Worm (Caenorhabditis elegans) whole organism, L3 larva: Measurements from ENCODE around the gene C17B7.9.

ENCODE experiments used
- R02D3.7 ChIP-seq: fragments of 150-350 bp; optimal IDR thresholded peaks from 2 replicates; lab custom pipeline; 2014; ENCODE audit warnings: missing biosample characterization, missing genetic modification characterization
- aly-2 ChIP-seq: fragments of 150-350 bp; optimal IDR thresholded peaks from 2 replicates; lab custom pipeline; 2014; ENCODE audit warnings: missing biosample characterization, missing genetic modification characterization
- ama-1 ChIP-seq: fragments of 150-350 bp; optimal IDR thresholded peaks from 2 replicates; lab custom pipeline; 2018
- ceh-9 ChIP-seq: sonication (generic microtip); optimal IDR thresholded peaks from 2 replicates; lab custom pipeline; 2018; ENCODE audit warnings: missing biosample characterization, missing genetic modification characterization
- egl-27 ChIP-seq: sonication (generic microtip); optimal IDR thresholded peaks from 4 replicates; lab custom pipeline; 2017; ENCODE audit warnings: missing biosample characterization, missing genetic modification reagents, missing genetic modification characterization
- elt-3 ChIP-seq, 3 experiments: fragments of 150-350 bp in 1 of 3; sonication (generic microtip) in 2 of 3; optimal IDR thresholded peaks; 2 replicates in 2 of 3; 4 replicates in 1 of 3; lab custom pipeline; 2014 to 2017; ENCODE audit warnings: missing biosample characterization in 3 of 3, missing genetic modification characterization in 3 of 3
- fkh-10 ChIP-seq: sonication (generic microtip); optimal IDR thresholded peaks from 2 replicates; lab custom pipeline; 2017; ENCODE audit warnings: missing biosample characterization, missing genetic modification reagents, missing genetic modification characterization
- nhr-25 ChIP-seq: sonication (generic microtip); optimal IDR thresholded peaks from 2 replicates; lab custom pipeline; 2017; ENCODE audit warnings: missing biosample characterization, missing genetic modification characterization
- nhr-76 ChIP-seq: fragments of 150-350 bp; sonication (generic microtip); optimal IDR thresholded peaks from 5 replicates; lab custom pipeline; 2014; ENCODE audit warnings: missing biosample characterization, missing genetic modification characterization
- snpc-4 ChIP-seq: fragments of 150-350 bp; optimal IDR thresholded peaks from 2 replicates; lab custom pipeline; 2014; ENCODE audit warnings: missing biosample characterization, missing genetic modification characterization
- tbx-2 ChIP-seq: sonication (generic microtip); optimal IDR thresholded peaks from 2 replicates; lab custom pipeline; 2016; ENCODE audit warnings: mild to moderate bottlenecking, missing genetic modification characterization, missing compliant biosample characterization
- zag-1 ChIP-seq: fragments of 150-350 bp; optimal IDR thresholded peaks from 2 replicates; lab custom pipeline; 2014; ENCODE audit warnings: missing biosample characterization, missing genetic modification characterization

DNA sequence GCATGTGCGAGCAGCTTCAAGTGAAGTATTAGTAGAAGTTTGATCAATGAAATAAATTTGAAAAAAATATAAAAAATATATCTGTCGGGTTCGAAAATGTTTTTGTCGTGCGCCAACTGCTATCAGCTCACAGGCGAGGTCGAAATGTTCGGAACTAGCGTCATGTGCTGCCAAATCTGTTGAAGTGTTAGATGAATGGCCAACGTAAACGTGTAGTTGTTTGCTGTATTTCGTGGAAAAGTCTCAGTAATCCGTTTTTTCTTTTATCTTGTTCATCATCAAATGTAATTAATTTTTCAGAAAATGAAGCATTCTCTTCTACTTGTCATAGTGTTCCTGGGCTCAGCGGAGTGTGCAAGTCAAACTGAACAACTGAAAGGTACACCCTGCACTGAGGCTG is 18.0 kb upstream of the C17B7.9 start, which contains the start of gene C17B7.15:
- no peak for TF ChIP-seq R02D3.7 (tag; lab: Kevin White, UChicago)
- no peak for TF ChIP-seq nhr-25
- TF ChIP-seq egl-27 = no peak
- no peak for TF ChIP-seq fkh-10 (GFP tag; lab: Kevin White, UChicago)
- TF ChIP-seq elt-3 (tag; optimal IDR thresholded peaks at IDR 0.05; lab: Kevin White, UChicago) = no peak
- no peak for TF ChIP-seq aly-2 (tag; lab: Kevin White, UChicago)
- no peak for TF ChIP-seq tbx-2 (tag; lab: Kevin White, UChicago)
- TF ChIP-seq zag-1 = no peak
- no peak for TF ChIP-seq snpc-4 (tag; lab: Kevin White, UChicago)
- no peak for TF ChIP-seq nhr-76
- TF ChIP-seq ceh-9 (tag; lab: Kevin White, UChicago) = no peak
- TF ChIP-seq ama-1 (lab: Kevin White, UChicago) = no peak
